Worm (Caenorhabditis elegans) whole organism, early embryonic: ENCODE measurements around the gene T21E8.6.

Source experiments
- B0310.2 ChIP-seq: sonication (generic microtip); optimal IDR thresholded peaks from 2 replicates; lab custom pipeline; 2016; ENCODE audit warnings: mild to moderate bottlenecking, missing genetic modification characterization, missing compliant biosample characterization
- F13C5.2 ChIP-seq: sonication (generic microtip); optimal IDR thresholded peaks from 2 replicates; lab custom pipeline; 2017; ENCODE audit warnings: mild to moderate bottlenecking, missing genetic modification characterization, inconsistent platforms, missing compliant biosample characterization
- aly-1 ChIP-seq: sonication (generic microtip); optimal IDR thresholded peaks from 2 replicates; lab custom pipeline; 2016; ENCODE audit warnings: missing genetic modification characterization, missing compliant biosample characterization
- ama-1 ChIP-seq: fragments of 150-350 bp; optimal IDR thresholded peaks from 2 replicates; lab custom pipeline; 2014
- ceh-13 ChIP-seq: fragments of 200-800 bp; sonication (Bioruptor generic); optimal IDR thresholded peaks from 2 replicates; lab custom pipeline; 2018; ENCODE audit warnings: mild to moderate bottlenecking, missing genetic modification characterization, missing compliant biosample characterization
- ceh-36 ChIP-seq: sonication (generic microtip); optimal IDR thresholded peaks from 2 replicates; lab custom pipeline; 2016; ENCODE audit warnings: missing genetic modification characterization, inconsistent platforms, missing compliant biosample characterization
- ets-7 ChIP-seq: sonication (generic microtip); optimal IDR thresholded peaks from 2 replicates; lab custom pipeline; 2016; ENCODE audit warnings: missing genotype, missing genetic modification characterization, missing compliant biosample characterization
- flt-1 ChIP-seq: fragments of 200-800 bp; sonication (Bioruptor generic); IDR thresholded peaks from 2 replicates; pipeline ENCODE4 v1.3.6; 2022; ENCODE audit warnings: missing genetic modification characterization, missing compliant biosample characterization
- hmbx-1 ChIP-seq: sonication (generic microtip); optimal IDR thresholded peaks from 2 replicates; lab custom pipeline; 2016; ENCODE audit warnings: mild to moderate bottlenecking, missing genetic modification characterization, missing compliant biosample characterization
- hmg-4 ChIP-seq: fragments of 200-800 bp; sonication (Bioruptor generic); optimal IDR thresholded peaks from 2 replicates; lab custom pipeline; 2018; ENCODE audit warnings: mild to moderate bottlenecking, missing genetic modification characterization, missing compliant biosample characterization
- hnd-1 ChIP-seq: sonication (generic microtip); optimal IDR thresholded peaks from 2 replicates; lab custom pipeline; 2016; ENCODE audit warnings: missing genetic modification characterization, missing compliant biosample characterization
- pes-1 ChIP-seq: fragments of 200-800 bp; sonication (Bioruptor generic); IDR thresholded peaks from 2 replicates; pipeline ENCODE4 v1.3.6; 2022; ENCODE audit warnings: missing genetic modification reagents, missing genetic modification characterization, missing compliant biosample characterization
- scrt-1 ChIP-seq: fragments of 200-800 bp; sonication (Bioruptor generic); IDR thresholded peaks from 2 replicates; pipeline ENCODE4 v1.3.6; 2022; ENCODE audit warnings: missing genetic modification characterization, missing compliant biosample characterization
- sea-1 ChIP-seq: fragments of 200-800 bp; sonication (Bioruptor generic); conservative IDR thresholded peaks from 2 replicates; pipeline ENCODE4 v1.3.6; 2022; ENCODE audit warnings: missing genetic modification characterization, missing compliant biosample characterization
- tbx-11 ChIP-seq: fragments of 200-800 bp; sonication (Bioruptor generic); IDR thresholded peaks from 2 replicates; pipeline ENCODE4 v1.3.6; 2022; ENCODE audit warnings: missing genetic modification characterization, missing compliant biosample characterization
- tbx-37 ChIP-seq: fragments of 200-800 bp; sonication (Bioruptor generic); conservative IDR thresholded peaks from 2 replicates; pipeline ENCODE4 v1.3.6; 2022; ENCODE audit warnings: missing genetic modification reagents, missing genetic modification characterization, missing compliant biosample characterization
- tra-4 ChIP-seq: sonication (generic microtip); optimal IDR thresholded peaks from 2 replicates; lab custom pipeline; 2017; ENCODE audit warnings: missing genetic modification characterization, missing compliant biosample characterization

T21E8.6 gene

ce11 chrX:10916194-10916593 is 34.1 kb downstream of the T21E8.6 start:
- TF ChIP-seq sea-1 (GFP tag; lab: Robert Waterston, UW) (no peak), ama-1 (lab: Kevin White, UChicago) (no peak), pes-1 (GFP tag; lab: Robert Waterston, UW) (no peak)

DNA sequence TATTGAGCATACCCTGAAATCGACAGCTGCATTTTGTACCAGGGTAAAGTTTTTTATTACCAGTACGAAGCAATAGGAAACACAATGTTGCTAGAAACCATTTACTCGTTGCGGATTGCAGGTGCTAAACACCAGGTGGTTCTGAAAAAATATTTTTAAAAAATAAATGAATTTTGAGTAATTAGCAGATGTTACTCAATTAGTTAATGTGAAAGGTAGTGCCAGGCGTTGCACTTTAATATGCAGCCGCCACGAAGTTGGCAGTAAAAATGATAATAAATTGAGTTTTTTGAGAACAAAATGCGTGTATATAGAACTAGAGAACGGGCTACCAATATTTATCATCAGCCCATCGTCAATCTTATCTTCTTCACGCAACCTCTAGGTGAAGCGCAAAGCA is 37.5 kb downstream of the T21E8.6 start, which contains the start of gene nstp-9:
nstp-9 (minus strand) TSS at position 101 of the 400 bp plus-strand sequence.
- TF ChIP-seq F13C5.2 (tag; lab: Kevin White, UChicago): no peak
- TF ChIP-seq hnd-1 (tag; lab: Kevin White, UChicago): no peak
- TF ChIP-seq flt-1 (GFP tag; lab: Robert Waterston, UW): no peak
- no peak for TF ChIP-seq ets-7
- TF ChIP-seq tbx-37: no peak
- no peak for TF ChIP-seq scrt-1 (GFP tag; lab: Robert Waterston, UW)
- TF ChIP-seq tbx-11 (GFP tag; lab: Robert Waterston, UW): no peak
- TF ChIP-seq hmg-4 (GFP tag; lab: Kevin White, UChicago): no peak
- TF ChIP-seq tra-4 (tag; lab: Kevin White, UChicago): no peak
- no peak for TF ChIP-seq ceh-36 (tag; lab: Kevin White, UChicago)
- no peak for TF ChIP-seq ceh-13 (GFP tag; lab: Kevin White, UChicago)
- no peak for TF ChIP-seq aly-1
- TF ChIP-seq B0310.2 (tag; lab: Kevin White, UChicago): no peak
- TF ChIP-seq hmbx-1 (tag; lab: Kevin White, UChicago): no peak

DNA sequence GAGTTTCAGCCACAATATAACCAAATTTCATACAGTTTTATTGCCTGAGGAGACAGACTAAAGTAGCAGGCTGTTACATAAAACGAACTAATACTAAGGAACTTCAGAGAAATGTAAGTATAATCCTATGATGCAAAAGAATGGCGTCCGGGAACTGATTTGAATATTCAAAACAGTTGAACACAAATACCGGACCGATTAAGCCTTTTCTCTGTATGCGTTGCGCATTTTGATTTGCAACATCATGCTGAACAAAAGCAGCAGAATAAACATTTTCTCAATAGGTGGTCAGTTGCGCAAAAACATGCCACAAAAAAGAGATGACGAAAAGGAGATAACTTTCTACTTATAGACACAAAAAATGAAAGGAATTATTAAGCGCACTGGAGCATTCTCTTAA is 41.9 kb downstream of the T21E8.6 start:
- no peak for TF ChIP-seq aly-1
- TF ChIP-seq hnd-1 (tag; lab: Kevin White, UChicago): no peak
- TF ChIP-seq hmbx-1 (tag; lab: Kevin White, UChicago): no peak
- no peak for TF ChIP-seq ama-1 (lab: Kevin White, UChicago)
- no peak for TF ChIP-seq ets-7
- TF ChIP-seq sea-1 (GFP tag; lab: Robert Waterston, UW): no peak

DNA sequence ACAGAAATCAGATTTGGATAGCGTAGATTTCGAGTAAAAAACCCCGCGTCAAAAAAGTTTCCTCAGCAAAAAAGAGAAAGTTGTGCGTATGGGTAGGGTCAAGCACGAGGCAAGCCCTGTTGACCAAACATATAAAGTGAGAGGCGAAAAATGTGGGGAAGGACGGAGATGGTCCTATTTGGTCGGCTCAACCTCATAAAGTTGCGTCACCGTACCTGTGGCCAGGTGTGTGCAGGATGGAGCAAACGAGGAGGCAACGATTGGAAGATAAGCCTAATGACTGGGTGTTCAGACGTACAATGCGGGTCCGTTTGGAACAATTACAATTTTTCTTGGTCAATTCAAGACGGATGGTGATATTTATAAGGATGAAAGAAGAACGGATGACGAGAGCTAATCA is 45.1 kb downstream of the T21E8.6 start:
- TF ChIP-seq tbx-37 (no peak), aly-1 (peak; percentile 30)

- no peak for TF ChIP-seq flt-1 (GFP tag; lab: Robert Waterston, UW)
- TF ChIP-seq hmg-4 (GFP tag; lab: Kevin White, UChicago): no peak
- no peak for TF ChIP-seq tbx-37
- no peak for TF ChIP-seq scrt-1 (GFP tag; lab: Robert Waterston, UW)
- no peak for TF ChIP-seq F13C5.2 (tag; lab: Kevin White, UChicago)
- no peak for TF ChIP-seq ama-1 (lab: Kevin White, UChicago)
- TF ChIP-seq sea-1 (GFP tag; lab: Robert Waterston, UW): no peak
- no peak for TF ChIP-seq tra-4 (tag; lab: Kevin White, UChicago)
- TF ChIP-seq aly-1: no peak
- no peak for TF ChIP-seq ets-7
- no peak for TF ChIP-seq B0310.2 (tag; lab: Kevin White, UChicago)
- TF ChIP-seq tbx-11 (GFP tag; lab: Robert Waterston, UW): no peak
- no peak for TF ChIP-seq pes-1 (GFP tag; lab: Robert Waterston, UW)
- TF ChIP-seq ceh-36 (tag; lab: Kevin White, UChicago): no peak
These were observed 47.0 kb downstream of the T21E8.6 start, which contains the start of gene dgn-1 for ce11 chrX:10928948-10929563. TSS of gene dgn-1 (minus strand) at chrX:10928998.

DNA sequence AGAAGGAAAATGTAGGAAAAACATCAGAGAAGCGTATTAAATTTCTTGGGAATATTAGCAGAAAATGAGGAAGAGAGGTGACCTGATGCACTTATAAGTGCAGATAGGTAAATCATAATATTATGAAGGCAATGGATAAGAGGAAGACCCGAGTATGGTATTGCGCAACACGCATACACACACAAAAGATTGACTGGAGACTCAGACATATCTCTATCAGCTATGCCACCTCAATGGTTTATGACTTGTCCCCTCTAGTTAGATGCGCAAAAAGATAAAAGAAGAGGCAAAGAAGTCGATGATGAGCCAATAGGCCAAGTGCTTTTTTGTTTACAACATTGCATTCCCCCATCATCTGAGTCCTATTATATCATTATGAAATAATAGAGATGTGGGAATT is 50.0 kb downstream of the T21E8.6 start:
- TF ChIP-seq pes-1 (GFP tag; lab: Robert Waterston, UW) (no peak), hmg-4 (GFP tag; lab: Kevin White, UChicago) (peak; percentile 18)
